Worm (Caenorhabditis elegans): ENCODE data around the gene sart-3.

DNA sequence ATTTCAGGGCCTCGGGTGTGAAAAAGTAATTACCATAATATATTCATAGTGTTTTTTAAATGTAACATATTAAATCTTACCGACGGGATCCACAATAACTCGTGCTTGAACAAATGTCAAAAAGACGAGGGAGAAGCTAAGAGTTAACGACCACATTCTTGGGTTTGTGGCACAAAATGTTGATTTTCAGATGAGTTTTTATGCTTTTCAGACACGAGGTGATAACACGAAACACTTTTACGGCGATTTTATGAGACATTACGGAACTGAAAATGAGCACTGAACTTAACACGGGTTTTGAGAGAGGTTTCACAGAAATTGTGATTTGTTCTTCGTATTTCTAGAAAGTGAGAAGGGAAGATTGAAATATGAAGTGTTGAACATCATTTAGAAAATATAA lies 26.2 kb downstream of the sart-3 start, which contains the start of gene B0035.13:
- no peak for TF ChIP-seq unc-62 (GFP tag; optimal IDR thresholded peaks at IDR 0.05)
- no peak for TF ChIP-seq zip-4 (GFP tag; optimal IDR thresholded peaks at IDR 0.05)

Data from whole organism, L1 larva.